Worm (Caenorhabditis elegans) whole organism, young adult: ENCODE results near the gene flp-19.
A peak's percentile ranks its signal among the peaks of the same experiment; 100 is the strongest.

ENCODE experiments used
- C06A6.2 ChIP-seq: fragments of 200-800 bp; sonication (Bioruptor generic); conservative IDR thresholded peaks from 2 replicates; pipeline ENCODE4 v1.3.6; 2022; ENCODE audit warnings: missing genetic modification characterization, missing compliant biosample characterization
- C17E4.6 ChIP-seq: fragments of 200-800 bp; sonication (Bioruptor generic); IDR thresholded peaks from 2 replicates; pipeline ENCODE4 v1.3.6; 2022; ENCODE audit warnings: missing genetic modification reagents, missing genetic modification characterization, missing compliant biosample characterization
- D2030.7 ChIP-seq: fragments of 200-800 bp; sonication (Bioruptor generic); IDR thresholded peaks from 2 replicates; pipeline ENCODE4 v1.3.6; 2022; ENCODE audit warnings: missing genetic modification reagents, missing genetic modification characterization, missing compliant biosample characterization
- F22D6.2 ChIP-seq: sonication (generic microtip); optimal IDR thresholded peaks from 2 replicates; lab custom pipeline; 2016; ENCODE audit warnings: mild to moderate bottlenecking, missing genetic modification characterization, missing compliant biosample characterization
- F23B12.7 ChIP-seq: sonication (generic microtip); optimal IDR thresholded peaks from 2 replicates; lab custom pipeline; 2017; ENCODE audit warnings: missing genetic modification characterization, mild to moderate bottlenecking, missing compliant biosample characterization, antibody characterized with exemption, moderate library complexity; ENCODE audit not compliant: insufficient read depth
- F33H1.4 ChIP-seq: fragments of 200-800 bp; sonication (Bioruptor generic); IDR thresholded peaks from 2 replicates; pipeline ENCODE4 v1.3.6; 2022; ENCODE audit warnings: missing genetic modification reagents, missing genetic modification characterization, missing compliant biosample characterization
- F37B4.10 ChIP-seq: fragments of 200-800 bp; sonication (Bioruptor generic); IDR thresholded peaks from 2 replicates; pipeline ENCODE4 v1.3.6; 2022; ENCODE audit warnings: missing genetic modification characterization, missing compliant biosample characterization
- F39B2.1 ChIP-seq: fragments of 200-800 bp; sonication (Bioruptor generic); IDR thresholded peaks from 2 replicates; pipeline ENCODE4 v1.3.6; 2022; ENCODE audit warnings: missing genetic modification reagents, missing genetic modification characterization, missing compliant biosample characterization
- F52B5.7 ChIP-seq: sonication (generic microtip); optimal IDR thresholded peaks from 2 replicates; lab custom pipeline; 2016; ENCODE audit warnings: mild to moderate bottlenecking, missing genetic modification characterization, missing compliant biosample characterization
- F57A8.1 ChIP-seq: fragments of 200-800 bp; sonication (Bioruptor generic); optimal IDR thresholded peaks from 2 replicates; lab custom pipeline; 2018; ENCODE audit warnings: mild to moderate bottlenecking, missing genetic modification characterization, moderate library complexity, missing compliant biosample characterization
- T26A5.8 ChIP-seq: sonication (generic microtip); optimal IDR thresholded peaks from 2 replicates; lab custom pipeline; 2016; ENCODE audit warnings: missing genetic modification characterization, missing compliant biosample characterization
- Y53G8AR.9 ChIP-seq: fragments of 200-800 bp; sonication (Bioruptor generic); conservative IDR thresholded peaks from 2 replicates; pipeline ENCODE4 v1.3.6; 2022; ENCODE audit warnings: missing genetic modification reagents, missing genetic modification characterization, missing compliant biosample characterization
- Y79H2A.3 ChIP-seq: fragments of 200-800 bp; sonication (Bioruptor generic); conservative IDR thresholded peaks from 2 replicates; pipeline ENCODE4 v1.3.6; 2022; ENCODE audit warnings: missing genetic modification reagents, missing genetic modification characterization, missing compliant biosample characterization
- ZK185.1 ChIP-seq: sonication (generic microtip); optimal IDR thresholded peaks from 2 replicates; lab custom pipeline; 2016; ENCODE audit warnings: mild to moderate bottlenecking, missing genetic modification characterization, missing compliant biosample characterization; ENCODE audit not compliant: poor library complexity, severe bottlenecking
- atf-7 ChIP-seq: sonication (generic microtip); optimal IDR thresholded peaks from 2 replicates; lab custom pipeline; 2017; ENCODE audit warnings: mild to moderate bottlenecking, missing genetic modification characterization, missing compliant biosample characterization
- attf-6 ChIP-seq: fragments of 200-800 bp; sonication (Bioruptor generic); IDR thresholded peaks from 2 replicates; pipeline ENCODE4 v1.3.6; 2022; ENCODE audit warnings: missing genetic modification reagents, missing genetic modification characterization, missing compliant biosample characterization
- bed-1 ChIP-seq: fragments of 200-800 bp; sonication (Bioruptor generic); IDR thresholded peaks from 2 replicates; pipeline ENCODE4 v1.3.6; 2022; ENCODE audit warnings: missing genetic modification reagents, missing genetic modification characterization, missing compliant biosample characterization
- ceh-91 ChIP-seq: fragments of 200-800 bp; sonication (Bioruptor generic); IDR thresholded peaks from 2 replicates; pipeline ENCODE4 v1.3.6; 2022; ENCODE audit warnings: missing genetic modification reagents, missing genetic modification characterization, missing compliant biosample characterization
- chd-7 ChIP-seq: sonication (generic microtip); optimal IDR thresholded peaks from 2 replicates; lab custom pipeline; 2016; ENCODE audit warnings: mild to moderate bottlenecking, missing genetic modification characterization, moderate library complexity, missing compliant biosample characterization
- ekl-4 ChIP-seq: fragments of 200-800 bp; sonication (Bioruptor generic); IDR thresholded peaks from 2 replicates; pipeline ENCODE4 v1.3.6; 2022; ENCODE audit warnings: missing genetic modification reagents, missing genetic modification characterization, missing compliant biosample characterization
- ets-4 ChIP-seq: fragments of 200-800 bp; sonication (Bioruptor generic); optimal IDR thresholded peaks from 2 replicates; lab custom pipeline; 2018; ENCODE audit warnings: mild to moderate bottlenecking, missing genetic modification characterization, missing compliant biosample characterization
- fkh-3 ChIP-seq: sonication (generic microtip); optimal IDR thresholded peaks from 2 replicates; lab custom pipeline; 2016; ENCODE audit warnings: mild to moderate bottlenecking, missing genetic modification characterization, missing compliant biosample characterization
- hmg-1.2 ChIP-seq: fragments of 200-800 bp; sonication (Bioruptor generic); IDR thresholded peaks from 2 replicates; pipeline ENCODE4 v1.3.6; 2022; ENCODE audit warnings: missing genetic modification reagents, missing genetic modification characterization, missing compliant biosample characterization
- lag-1 ChIP-seq: fragments of 200-800 bp; sonication (Bioruptor generic); IDR thresholded peaks from 2 replicates; pipeline ENCODE4 v1.3.6; 2022; ENCODE audit warnings: missing genetic modification reagents, missing genetic modification characterization, missing compliant biosample characterization
- let-526 ChIP-seq: fragments of 200-800 bp; sonication (Bioruptor generic); IDR thresholded peaks from 2 replicates; pipeline ENCODE4 v1.3.6; 2022; ENCODE audit warnings: missing genetic modification reagents, missing genetic modification characterization, missing compliant biosample characterization
- lin-35 ChIP-seq, 3 experiments: fragments of 150-350 bp in 2 of 3; sonication (generic microtip) in 1 of 3; optimal IDR thresholded peaks; 2 replicates each; lab custom pipeline; 2014 to 2018; ENCODE audit warnings: missing biosample characterization in 3 of 3, missing genetic modification characterization in 3 of 3, missing genetic modification reagents in 3 of 3
- lin-40 ChIP-seq: sonication (generic microtip); optimal IDR thresholded peaks from 2 replicates; lab custom pipeline; 2016; ENCODE audit warnings: missing genetic modification characterization, mild to moderate bottlenecking, missing compliant biosample characterization, missing genotype, missing genetic modification reagents
- lin-54 ChIP-seq: fragments of 200-800 bp; sonication (Bioruptor generic); optimal IDR thresholded peaks from 2 replicates; lab custom pipeline; 2018; ENCODE audit warnings: mild to moderate bottlenecking, missing genetic modification characterization, missing compliant biosample characterization
- lsl-1 ChIP-seq: fragments of 200-800 bp; sonication (Bioruptor generic); optimal IDR thresholded peaks from 2 replicates; lab custom pipeline; 2018; ENCODE audit warnings: mild to moderate bottlenecking, missing genetic modification characterization, moderate library complexity, missing compliant biosample characterization
- madf-10 ChIP-seq: sonication (generic microtip); optimal IDR thresholded peaks from 2 replicates; lab custom pipeline; 2016; ENCODE audit warnings: mild to moderate bottlenecking, missing genetic modification characterization, missing compliant biosample characterization
- madf-6 ChIP-seq: fragments of 200-800 bp; sonication (Bioruptor generic); IDR thresholded peaks from 2 replicates; pipeline ENCODE4 v1.3.6; 2022; ENCODE audit warnings: missing genetic modification reagents, missing genetic modification characterization, missing compliant biosample characterization
- mcd-1 ChIP-seq: fragments of 200-800 bp; sonication (Bioruptor generic); IDR thresholded peaks from 2 replicates; pipeline ENCODE4 v1.3.6; 2022; ENCODE audit warnings: missing genetic modification reagents, missing genetic modification characterization, missing compliant biosample characterization
- mel-28 ChIP-seq: sonication (generic microtip); optimal IDR thresholded peaks from 2 replicates; lab custom pipeline; 2016; ENCODE audit warnings: borderline replicate concordance, mild to moderate bottlenecking, missing genetic modification characterization, missing compliant biosample characterization
- mxl-1 ChIP-seq: sonication (generic microtip); optimal IDR thresholded peaks from 2 replicates; lab custom pipeline; 2016; ENCODE audit warnings: missing genetic modification characterization, missing compliant biosample characterization
- nfya-1 ChIP-seq: sonication (generic microtip); optimal IDR thresholded peaks from 2 replicates; lab custom pipeline; 2017; ENCODE audit warnings: antibody characterized with exemption, missing compliant biosample characterization, missing genetic modification characterization, borderline replicate concordance; ENCODE audit not compliant: insufficient read depth
- nfya-2 ChIP-seq: fragments of 200-800 bp; sonication (Bioruptor generic); IDR thresholded peaks from 2 replicates; pipeline ENCODE4 v1.3.6; 2022; ENCODE audit warnings: missing genetic modification reagents, missing genetic modification characterization, missing compliant biosample characterization
- nhr-80 ChIP-seq: sonication (generic microtip); optimal IDR thresholded peaks from 2 replicates; lab custom pipeline; 2016; ENCODE audit warnings: missing genetic modification characterization, missing compliant biosample characterization
- rcor-1 ChIP-seq: fragments of 200-800 bp; sonication (Bioruptor generic); IDR thresholded peaks from 2 replicates; pipeline ENCODE4 v1.3.6; 2022; ENCODE audit warnings: missing genetic modification reagents, missing genetic modification characterization, missing compliant biosample characterization
- sdz-38 ChIP-seq: sonication (generic microtip); optimal IDR thresholded peaks from 2 replicates; lab custom pipeline; 2016; ENCODE audit warnings: missing genotype, missing genetic modification characterization, missing compliant biosample characterization
- sea-2 ChIP-seq: fragments of 200-800 bp; sonication (Bioruptor generic); IDR thresholded peaks from 2 replicates; pipeline ENCODE4 v1.3.6; 2022; ENCODE audit warnings: missing genetic modification characterization, missing compliant biosample characterization
- snpc-4 ChIP-seq, 5 experiments: fragments of 150-350 bp in 1 of 5; sonication (generic microtip) in 4 of 5; optimal IDR thresholded peaks; 2 replicates each; lab custom pipeline; 2014 to 2018; ENCODE audit warnings: missing genetic modification characterization in 5 of 5, missing biosample characterization in 3 of 5, antibody characterized with exemption in 2 of 5, mild to moderate bottlenecking in 2 of 5, missing compliant biosample characterization in 2 of 5, missing genotype in 2 of 5, moderate library complexity in 2 of 5, missing genetic modification reagents in 1 of 5
- sptf-2 ChIP-seq: fragments of 200-800 bp; sonication (Bioruptor generic); optimal IDR thresholded peaks from 2 replicates; lab custom pipeline; 2018; ENCODE audit warnings: mild to moderate bottlenecking, missing genetic modification characterization, missing compliant biosample characterization
- tbp1 ChIP-seq: fragments of 200-800 bp; sonication (Bioruptor generic); optimal IDR thresholded peaks from 2 replicates; lab custom pipeline; 2018; ENCODE audit warnings: mild to moderate bottlenecking, missing genetic modification characterization, missing compliant biosample characterization
- zim-3 ChIP-seq: sonication (generic microtip); optimal IDR thresholded peaks from 2 replicates; lab custom pipeline; 2017; ENCODE audit warnings: mild to moderate bottlenecking, missing genetic modification characterization, moderate library complexity, missing compliant biosample characterization
- ztf-18 ChIP-seq: sonication (generic microtip); optimal IDR thresholded peaks from 2 replicates; lab custom pipeline; 2016; ENCODE audit warnings: missing genotype, mild to moderate bottlenecking, missing genetic modification characterization, missing compliant biosample characterization
- ztf-26 ChIP-seq: sonication (generic microtip); optimal IDR thresholded peaks from 2 replicates; lab custom pipeline; 2017; ENCODE audit warnings: missing genetic modification characterization, missing compliant biosample characterization

Gene flp-19

ce11 chrX:10637048-10637928 is 32.8 kb downstream of the flp-19 start (continued):
- no peak for TF ChIP-seq bed-1
- TF ChIP-seq ceh-91 (GFP tag; lab: Robert Waterston, UW), result no peak
- no peak for TF ChIP-seq D2030.7 (GFP tag; lab: Robert Waterston, UW)
- peak; percentile 51 for TF ChIP-seq ztf-18 (tag; lab: Kevin White, UChicago)
- peak; percentile 43 for TF ChIP-seq chd-7 (tag; lab: Kevin White, UChicago)
- TF ChIP-seq sea-2, result no peak
- no peak for TF ChIP-seq zim-3 (tag; lab: Kevin White, UChicago)
- TF ChIP-seq atf-7 (tag; lab: Kevin White, UChicago), result peak; percentile 66
- TF ChIP-seq nhr-80 (tag; lab: Kevin White, UChicago), result peak; percentile 97
- no peak for TF ChIP-seq sptf-2 (GFP tag; lab: Kevin White, UChicago)
- TF ChIP-seq F52B5.7 (tag; lab: Kevin White, UChicago), result no peak
- peak; percentile 27; the same call in 1 of the 2 replicates for TF ChIP-seq rcor-1 (GFP tag; lab: Robert Waterston, UW)
- TF ChIP-seq madf-6, result no peak
- no peak for TF ChIP-seq mel-28
- no peak for TF ChIP-seq F37B4.10
- peak; percentile 40 for TF ChIP-seq ets-4 (GFP tag; lab: Kevin White, UChicago)
- TF ChIP-seq F57A8.1 (GFP tag; lab: Kevin White, UChicago), result no peak
- TF ChIP-seq C17E4.6 (GFP tag; lab: Robert Waterston, UW), result no peak
- no peak for TF ChIP-seq T26A5.8
- no peak for TF ChIP-seq ZK185.1 (tag; lab: Kevin White, UChicago)
- no peak for TF ChIP-seq nfya-2 (GFP tag; lab: Robert Waterston, UW)
- TF ChIP-seq F39B2.1 (GFP tag; lab: Robert Waterston, UW), result no peak
- TF ChIP-seq hmg-1.2 (GFP tag; lab: Robert Waterston, UW), result peak; percentile 60; the same call in 1 of the 2 replicates
- peak; percentile 24 for TF ChIP-seq tbp1
- no peak for TF ChIP-seq Y53G8AR.9 (GFP tag; lab: Robert Waterston, UW)
- peak in 1 of 3 experiments; percentile 42 for TF ChIP-seq lin-35 (GFP tag; optimal IDR thresholded peaks at IDR 0.05; lab: Kevin White, UChicago)
- TF ChIP-seq C06A6.2, result peak; percentile 41; the same call in 1 of the 2 replicates
- TF ChIP-seq F22D6.2 (tag; lab: Kevin White, UChicago), result no peak
- no peak for TF ChIP-seq lsl-1 (GFP tag; lab: Kevin White, UChicago)
- TF ChIP-seq lin-40 (tag; lab: Kevin White, UChicago), result peak; percentile 81
- TF ChIP-seq F23B12.7 (tag; lab: Kevin White, UChicago), result no peak
- TF ChIP-seq lag-1 (GFP tag; lab: Robert Waterston, UW), result no peak
- no peak for TF ChIP-seq mxl-1 (tag; lab: Kevin White, UChicago)
- TF ChIP-seq attf-6 (GFP tag; lab: Robert Waterston, UW), result no peak
- TF ChIP-seq let-526 (GFP tag; lab: Robert Waterston, UW), result 0 out of 2 replicates have a peak, but pooled peaks have one; percentile 4
- TF ChIP-seq fkh-3 (tag; lab: Kevin White, UChicago), result no peak
- TF ChIP-seq sdz-38, result no peak
- TF ChIP-seq ztf-26 (tag; lab: Kevin White, UChicago), result peak; percentile 22
- TF ChIP-seq Y79H2A.3 (GFP tag; lab: Robert Waterston, UW), result no peak
- TF ChIP-seq lin-54 (GFP tag; lab: Kevin White, UChicago), result no peak
- peak; percentile 98 for TF ChIP-seq madf-10 (tag; lab: Kevin White, UChicago)
- no peak for TF ChIP-seq nfya-1 (tag; lab: Kevin White, UChicago)
- TF ChIP-seq snpc-4 (GFP tag; optimal IDR thresholded peaks at IDR 0.05; lab: Kevin White, UChicago), result no peak
- TF ChIP-seq snpc-4 (tag; optimal IDR thresholded peaks at IDR 0.05; lab: Kevin White, UChicago), result peak; percentile 34 to 57 (median 48)
- no peak for TF ChIP-seq F33H1.4
- TF ChIP-seq ekl-4 (GFP tag; lab: Robert Waterston, UW), result no peak
- peak; percentile 60 for TF ChIP-seq mcd-1
